Worm (Caenorhabditis elegans) whole organism, late embryonic: ENCODE measurements around the gene srj-4.

Experiments
- C08G9.2 ChIP-seq: sonication (generic microtip); optimal IDR thresholded peaks from 2 replicates; lab custom pipeline; 2016; ENCODE audit warnings: mild to moderate bottlenecking, missing genetic modification characterization, moderate library complexity, missing compliant biosample characterization
- F13H6.1 ChIP-seq: sonication (generic microtip); optimal IDR thresholded peaks from 2 replicates; lab custom pipeline; 2016; ENCODE audit warnings: missing genetic modification characterization, missing compliant biosample characterization
- T23F11.4 ChIP-seq: fragments of 200-800 bp; sonication (Bioruptor generic); optimal IDR thresholded peaks from 2 replicates; lab custom pipeline; 2018; ENCODE audit warnings: mild to moderate bottlenecking, missing genetic modification characterization, missing compliant biosample characterization
- ahr-1 ChIP-seq: sonication (generic microtip); optimal IDR thresholded peaks from 2 replicates; lab custom pipeline; 2016; ENCODE audit warnings: missing genetic modification characterization, missing compliant biosample characterization
- ama-1 ChIP-seq: fragments of 150-350 bp; optimal IDR thresholded peaks from 2 replicates; lab custom pipeline; 2014
- ceh-14 ChIP-seq: sonication (generic microtip); optimal IDR thresholded peaks from 2 replicates; lab custom pipeline; 2016; ENCODE audit warnings: missing genotype, missing genetic modification characterization, missing compliant biosample characterization
- ceh-19 ChIP-seq: fragments of 200-800 bp; sonication (Bioruptor generic); optimal IDR thresholded peaks from 2 replicates; lab custom pipeline; 2018; ENCODE audit warnings: mild to moderate bottlenecking, missing genetic modification characterization, missing compliant biosample characterization
- ceh-2 ChIP-seq: sonication (generic microtip); optimal IDR thresholded peaks from 2 replicates; lab custom pipeline; 2016; ENCODE audit warnings: missing genotype, missing genetic modification characterization, missing compliant biosample characterization
- ceh-22 ChIP-seq: sonication (generic microtip); optimal IDR thresholded peaks from 2 replicates; lab custom pipeline; 2017; ENCODE audit warnings: missing biosample characterization, missing genetic modification characterization
- ceh-24 ChIP-seq: sonication (generic microtip); optimal IDR thresholded peaks from 2 replicates; lab custom pipeline; 2016; ENCODE audit warnings: mild to moderate bottlenecking, missing genetic modification characterization, missing compliant biosample characterization
- ceh-30 ChIP-seq: fragments of 150-350 bp; optimal IDR thresholded peaks from 2 replicates; lab custom pipeline; 2014; ENCODE audit warnings: missing biosample characterization, missing genetic modification characterization
- ceh-31 ChIP-seq: sonication (generic microtip); optimal IDR thresholded peaks from 2 replicates; lab custom pipeline; 2016; ENCODE audit warnings: missing genetic modification characterization, missing compliant biosample characterization
- ceh-34 ChIP-seq: sonication (generic microtip); optimal IDR thresholded peaks from 2 replicates; lab custom pipeline; 2016; ENCODE audit warnings: mild to moderate bottlenecking, missing genetic modification characterization, missing compliant biosample characterization
- ceh-48 ChIP-seq: sonication (generic microtip); optimal IDR thresholded peaks from 2 replicates; lab custom pipeline; 2016; ENCODE audit warnings: missing genetic modification characterization, inconsistent platforms, missing compliant biosample characterization
- che-1 ChIP-seq: sonication (generic microtip); optimal IDR thresholded peaks from 2 replicates; lab custom pipeline; 2016; ENCODE audit warnings: mild to moderate bottlenecking, missing genetic modification characterization, missing compliant biosample characterization
- dmd-4 ChIP-seq: sonication (generic microtip); optimal IDR thresholded peaks from 2 replicates; lab custom pipeline; 2016; ENCODE audit warnings: borderline replicate concordance, missing genetic modification characterization, missing compliant biosample characterization
- dve-1 ChIP-seq: sonication (generic microtip); optimal IDR thresholded peaks from 2 replicates; lab custom pipeline; 2017; ENCODE audit warnings: antibody characterized with exemption, mild to moderate bottlenecking, missing genetic modification characterization, missing compliant biosample characterization
- elt-2 ChIP-seq: sonication (generic microtip); optimal IDR thresholded peaks from 2 replicates; lab custom pipeline; 2016; ENCODE audit warnings: missing genetic modification reagents, missing genetic modification characterization, missing compliant biosample characterization
- ets-4 ChIP-seq: sonication (generic microtip); optimal IDR thresholded peaks from 2 replicates; lab custom pipeline; 2016; ENCODE audit warnings: missing genetic modification characterization, missing compliant biosample characterization
- gmeb-2 ChIP-seq: sonication (generic microtip); optimal IDR thresholded peaks from 2 replicates; lab custom pipeline; 2016; ENCODE audit warnings: missing genetic modification characterization, inconsistent platforms, missing compliant biosample characterization
- hlh-15 ChIP-seq: sonication (generic microtip); optimal IDR thresholded peaks from 2 replicates; lab custom pipeline; 2016; ENCODE audit warnings: missing genetic modification characterization, missing compliant biosample characterization
- hlh-30 ChIP-seq: sonication (generic microtip); optimal IDR thresholded peaks from 2 replicates; lab custom pipeline; 2017; ENCODE audit warnings: antibody characterized with exemption, missing genetic modification characterization, missing compliant biosample characterization; ENCODE audit not compliant: insufficient read depth
- hlh-6 ChIP-seq: sonication (generic microtip); optimal IDR thresholded peaks from 2 replicates; lab custom pipeline; 2016; ENCODE audit warnings: missing genotype, missing genetic modification characterization, missing compliant biosample characterization
- lim-6 ChIP-seq: sonication (generic microtip); optimal IDR thresholded peaks from 2 replicates; lab custom pipeline; 2016; ENCODE audit warnings: missing genetic modification characterization, missing compliant biosample characterization
- lin-11 ChIP-seq: fragments of 200-800 bp; sonication (Bioruptor generic); optimal IDR thresholded peaks from 2 replicates; lab custom pipeline; 2018; ENCODE audit warnings: mild to moderate bottlenecking, missing genetic modification characterization, missing compliant biosample characterization
- nfya-1 ChIP-seq: sonication (generic microtip); optimal IDR thresholded peaks from 2 replicates; lab custom pipeline; 2017; ENCODE audit warnings: missing genetic modification characterization, mild to moderate bottlenecking, missing compliant biosample characterization, antibody characterized with exemption, moderate library complexity
- nhr-11 ChIP-seq: fragments of 150-350 bp; optimal IDR thresholded peaks from 2 replicates; lab custom pipeline; 2014; ENCODE audit warnings: missing biosample characterization, missing genetic modification characterization
- nhr-232 ChIP-seq: sonication (generic microtip); optimal IDR thresholded peaks from 2 replicates; lab custom pipeline; 2016; ENCODE audit warnings: missing genetic modification characterization, missing compliant biosample characterization
- pag-3 ChIP-seq: sonication (generic microtip); optimal IDR thresholded peaks from 2 replicates; lab custom pipeline; 2016; ENCODE audit warnings: missing compliant biosample characterization, missing genetic modification characterization, borderline replicate concordance
- pat-9 ChIP-seq: fragments of 200-800 bp; sonication (Bioruptor generic); optimal IDR thresholded peaks from 2 replicates; lab custom pipeline; 2018; ENCODE audit warnings: mild to moderate bottlenecking, missing genetic modification characterization, moderate library complexity, missing compliant biosample characterization
- pax-1 ChIP-seq: fragments of 150-350 bp; optimal IDR thresholded peaks from 2 replicates; lab custom pipeline; 2014; ENCODE audit warnings: missing biosample characterization, missing genetic modification characterization
- sdc-2 ChIP-seq: sonication (generic microtip); optimal IDR thresholded peaks from 2 replicates; lab custom pipeline; 2016; ENCODE audit warnings: missing genotype, missing genetic modification characterization, missing compliant biosample characterization
- sox-2 ChIP-seq: fragments of 200-800 bp; sonication (Bioruptor generic); IDR thresholded peaks from 2 replicates; pipeline ENCODE4 v1.3.6; 2022; ENCODE audit warnings: missing genetic modification reagents, missing genetic modification characterization, missing compliant biosample characterization
- tbx-2 ChIP-seq: sonication (generic microtip); optimal IDR thresholded peaks from 2 replicates; lab custom pipeline; 2016; ENCODE audit warnings: missing genetic modification characterization, missing compliant biosample characterization
- tbx-7 ChIP-seq: sonication (generic microtip); optimal IDR thresholded peaks from 2 replicates; lab custom pipeline; 2016; ENCODE audit warnings: missing genotype, missing genetic modification characterization, missing compliant biosample characterization
- ttx-3 ChIP-seq: sonication (generic microtip); optimal IDR thresholded peaks from 2 replicates; lab custom pipeline; 2016; ENCODE audit warnings: missing genetic modification reagents, missing genetic modification characterization, missing compliant biosample characterization
- unc-3 ChIP-seq, 2 experiments: fragments of 200-800 bp in 1 of 2; sonication (Bioruptor generic) in 1 of 2; sonication (generic microtip) in 1 of 2; conservative IDR thresholded peaks in 1 of 2; optimal IDR thresholded peaks in 1 of 2; 2 replicates each; pipeline versions ENCODE4 v1.3.6 to Lab custom; 2016 to 2022; ENCODE audit warnings: missing compliant biosample characterization in 2 of 2, missing genetic modification characterization in 2 of 2, missing genetic modification reagents in 1 of 2
- unc-42 ChIP-seq: sonication (generic microtip); optimal IDR thresholded peaks from 2 replicates; lab custom pipeline; 2016; ENCODE audit warnings: missing genotype, missing genetic modification characterization, missing compliant biosample characterization
- ztf-16 ChIP-seq: sonication (generic microtip); optimal IDR thresholded peaks from 2 replicates; lab custom pipeline; 2017; ENCODE audit warnings: missing genetic modification characterization, missing compliant biosample characterization

srj-4 gene

DNA sequence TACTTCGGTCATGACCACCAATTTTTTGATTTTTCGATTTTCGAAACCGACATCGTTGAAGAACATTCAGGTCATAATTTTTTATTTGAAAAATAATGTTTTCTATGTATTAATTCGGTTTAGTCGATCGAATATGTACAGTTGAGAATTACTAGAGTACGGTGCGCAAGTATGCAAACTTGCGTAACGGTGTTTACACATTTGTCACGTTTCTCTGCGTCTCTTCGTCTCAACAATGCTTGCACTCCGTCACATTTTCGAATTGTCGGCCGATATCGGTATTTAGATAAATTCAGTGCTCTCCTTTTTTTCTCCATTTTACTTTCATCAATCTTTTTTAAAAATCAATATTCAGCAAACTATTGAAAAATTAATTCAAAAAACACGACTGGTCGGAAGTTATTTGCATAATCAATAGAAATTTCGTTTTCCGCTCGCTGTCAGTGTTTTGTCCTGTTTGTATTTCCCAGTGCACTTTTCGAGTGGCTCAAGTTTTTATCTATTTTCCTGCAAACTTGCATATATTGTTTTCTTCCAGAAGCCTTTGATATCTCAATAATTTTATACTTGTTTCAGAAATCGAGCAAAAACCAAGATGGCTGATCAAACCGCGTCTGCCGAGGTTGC lies 28.1 kb downstream of the srj-4 start, which contains the start of gene dpy-30:
TSS of gene dpy-30 (plus strand) at position 577 of the 627 bp plus-strand sequence.
- TF ChIP-seq ceh-14 = no peak
- TF ChIP-seq nhr-11 (tag; lab: Kevin White, UChicago) = no peak
- no peak for TF ChIP-seq lim-6 (tag; lab: Kevin White, UChicago)
- peak; percentile 42 for TF ChIP-seq nfya-1 (tag; lab: Kevin White, UChicago)
- TF ChIP-seq dmd-4 (tag; lab: Kevin White, UChicago) = no peak
- TF ChIP-seq ceh-31 (tag; lab: Kevin White, UChicago) = no peak
- peak; percentile 33 for TF ChIP-seq hlh-30 (tag; lab: Kevin White, UChicago)
- TF ChIP-seq ceh-22 = no peak
- no peak for TF ChIP-seq dve-1 (tag; lab: Kevin White, UChicago)
- no peak for TF ChIP-seq ahr-1
- peak; percentile 7 for TF ChIP-seq ceh-30 (tag; lab: Kevin White, UChicago)
- no peak for TF ChIP-seq F13H6.1
- no peak for TF ChIP-seq ceh-19 (GFP tag; lab: Kevin White, UChicago)
- TF ChIP-seq elt-2 (tag; lab: Kevin White, UChicago) = no peak
- TF ChIP-seq ceh-34 (tag; lab: Kevin White, UChicago) = peak; percentile 24
- TF ChIP-seq lin-11 = no peak
- TF ChIP-seq sdc-2 (tag; lab: Kevin White, UChicago) = no peak
- TF ChIP-seq T23F11.4 (GFP tag; lab: Kevin White, UChicago) = no peak
- no peak for TF ChIP-seq che-1 (tag; lab: Kevin White, UChicago)
- TF ChIP-seq ceh-2 = no peak
- TF ChIP-seq hlh-15 (tag; lab: Kevin White, UChicago) = no peak
- no peak for TF ChIP-seq ceh-48 (tag; lab: Kevin White, UChicago)
- no peak for TF ChIP-seq sox-2
- TF ChIP-seq tbx-2 (tag; lab: Kevin White, UChicago) = no peak
- no peak for TF ChIP-seq C08G9.2 (tag; lab: Kevin White, UChicago)
- TF ChIP-seq nhr-232 (tag; lab: Kevin White, UChicago) = no peak
- no peak for TF ChIP-seq tbx-7 (tag; lab: Kevin White, UChicago)
- TF ChIP-seq unc-3 (GFP tag; conservative IDR thresholded peaks at IDR 0.05; lab: Robert Waterston, UW) = no peak
- no peak for TF ChIP-seq unc-3 (tag; optimal IDR thresholded peaks at IDR 0.05; lab: Kevin White, UChicago)
- no peak for TF ChIP-seq ttx-3 (tag; lab: Kevin White, UChicago)
- no peak for TF ChIP-seq ets-4 (tag; lab: Kevin White, UChicago)

ce11 chrV:12192129-12192528 lies 29.1 kb downstream of the srj-4 start, which contains the start of gene rnp-1:
Gene rnp-1 (plus strand): TSS chrV:12192273.
- TF ChIP-seq sdc-2 (tag; lab: Kevin White, UChicago) = no peak
- peak; percentile 11 for TF ChIP-seq ama-1

DNA sequence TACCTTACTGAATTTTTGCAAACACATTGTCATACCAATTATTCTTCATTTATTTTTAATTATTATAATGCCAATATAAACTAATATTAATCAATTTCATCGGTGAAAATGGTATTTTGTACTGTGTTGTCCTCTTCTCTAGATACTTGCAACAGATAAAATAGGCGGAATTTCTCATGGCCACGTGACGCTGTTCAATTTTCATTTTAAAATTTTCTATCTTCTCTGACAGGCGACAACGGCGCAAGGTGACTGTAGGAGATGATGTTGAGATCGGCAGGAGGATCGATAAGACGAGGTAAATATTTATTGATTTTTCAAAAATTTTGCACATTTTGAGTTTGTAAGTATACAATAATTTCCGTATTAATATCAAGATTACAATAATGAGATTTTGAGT lies 31.3 kb downstream of the srj-4 start, which contains the start of gene ogdh-2:
TSS of gene ogdh-2 (plus strand) at position 233 of the 400 bp plus-strand sequence.
- TF ChIP-seq unc-42 (tag; lab: Kevin White, UChicago) = no peak
- no peak for TF ChIP-seq hlh-6 (tag; lab: Kevin White, UChicago)
- no peak for TF ChIP-seq pax-1 (tag; lab: Kevin White, UChicago)
- no peak for TF ChIP-seq ceh-14
- no peak for TF ChIP-seq ceh-48 (tag; lab: Kevin White, UChicago)
- no peak for TF ChIP-seq ceh-30 (tag; lab: Kevin White, UChicago)
- no peak for TF ChIP-seq gmeb-2 (tag; lab: Kevin White, UChicago)
- no peak for TF ChIP-seq unc-3 (GFP tag; conservative IDR thresholded peaks at IDR 0.05; lab: Robert Waterston, UW)
- TF ChIP-seq unc-3 (tag; optimal IDR thresholded peaks at IDR 0.05; lab: Kevin White, UChicago) = no peak
- TF ChIP-seq pat-9 (tag; lab: Kevin White, UChicago) = no peak
- TF ChIP-seq tbx-7 (tag; lab: Kevin White, UChicago) = no peak
- TF ChIP-seq ztf-16 (tag; lab: Kevin White, UChicago) = no peak
- no peak for TF ChIP-seq sox-2
- TF ChIP-seq pag-3 (tag; lab: Kevin White, UChicago) = no peak
- no peak for TF ChIP-seq elt-2 (tag; lab: Kevin White, UChicago)
- TF ChIP-seq tbx-2 (tag; lab: Kevin White, UChicago) = no peak
- no peak for TF ChIP-seq ceh-24 (tag; lab: Kevin White, UChicago)
